Worm (Caenorhabditis elegans) whole organism, L3 larva: ENCODE measurements around the gene frpr-3.
A peak's percentile ranks its signal among the peaks of the same experiment; 100 is the strongest.

Experiments used
- R02D3.7 ChIP-seq: fragments of 150-350 bp; optimal IDR thresholded peaks from 2 replicates; lab custom pipeline; 2014; ENCODE audit warnings: missing biosample characterization, missing genetic modification characterization
- ZK546.5 ChIP-seq: sonication (generic microtip); optimal IDR thresholded peaks from 2 replicates; lab custom pipeline; 2017; ENCODE audit warnings: missing biosample characterization, missing genetic modification characterization
- aly-2 ChIP-seq: fragments of 150-350 bp; optimal IDR thresholded peaks from 2 replicates; lab custom pipeline; 2014; ENCODE audit warnings: missing biosample characterization, missing genetic modification characterization
- ama-1 ChIP-seq: fragments of 150-350 bp; optimal IDR thresholded peaks from 2 replicates; lab custom pipeline; 2018
- ceh-16 ChIP-seq: sonication (generic microtip); optimal IDR thresholded peaks from 2 replicates; lab custom pipeline; 2017; ENCODE audit warnings: missing biosample characterization, missing genetic modification characterization
- ceh-28 ChIP-seq: fragments of 150-350 bp; optimal IDR thresholded peaks from 2 replicates; lab custom pipeline; 2014; ENCODE audit warnings: missing biosample characterization, missing genetic modification reagents, missing genetic modification characterization
- ceh-82 ChIP-seq: fragments of 150-350 bp; optimal IDR thresholded peaks from 2 replicates; lab custom pipeline; 2014; ENCODE audit warnings: missing biosample characterization, missing genetic modification characterization
- ceh-9 ChIP-seq: sonication (generic microtip); optimal IDR thresholded peaks from 2 replicates; lab custom pipeline; 2018; ENCODE audit warnings: missing biosample characterization, missing genetic modification characterization
- daf-12 ChIP-seq: fragments of 150-350 bp; optimal IDR thresholded peaks from 2 replicates; lab custom pipeline; 2014; ENCODE audit warnings: missing biosample characterization, missing genetic modification reagents, missing genetic modification characterization
- egl-27 ChIP-seq: sonication (generic microtip); optimal IDR thresholded peaks from 4 replicates; lab custom pipeline; 2017; ENCODE audit warnings: missing biosample characterization, missing genetic modification reagents, missing genetic modification characterization
- egl-5 ChIP-seq: fragments of 150-350 bp; optimal IDR thresholded peaks from 2 replicates; lab custom pipeline; 2017; ENCODE audit warnings: missing biosample characterization, missing genetic modification reagents, missing genetic modification characterization, inconsistent platforms
- elt-1 ChIP-seq: fragments of 150-350 bp; optimal IDR thresholded peaks from 2 replicates; lab custom pipeline; 2014; ENCODE audit warnings: missing biosample characterization, missing genetic modification characterization
- elt-2 ChIP-seq: sonication (generic microtip); optimal IDR thresholded peaks from 2 replicates; lab custom pipeline; 2016; ENCODE audit warnings: missing genetic modification reagents, mild to moderate bottlenecking, missing genetic modification characterization, missing compliant biosample characterization
- elt-3 ChIP-seq, 3 experiments: fragments of 150-350 bp in 1 of 3; sonication (generic microtip) in 2 of 3; optimal IDR thresholded peaks; 2 replicates in 2 of 3; 4 replicates in 1 of 3; lab custom pipeline; 2014 to 2017; ENCODE audit warnings: missing biosample characterization in 3 of 3, missing genetic modification characterization in 3 of 3
- eor-1 ChIP-seq, 2 experiments: fragments of 150-350 bp; optimal IDR thresholded peaks; 2 replicates each; lab custom pipeline; 2014 to 2018; ENCODE audit warnings: missing biosample characterization in 2 of 2, missing genetic modification characterization in 2 of 2
- fkh-10 ChIP-seq: sonication (generic microtip); optimal IDR thresholded peaks from 2 replicates; lab custom pipeline; 2017; ENCODE audit warnings: missing biosample characterization, missing genetic modification reagents, missing genetic modification characterization
- fkh-2 ChIP-seq: fragments of 150-350 bp; optimal IDR thresholded peaks from 2 replicates; lab custom pipeline; 2014; ENCODE audit warnings: missing biosample characterization, missing genetic modification reagents, missing genetic modification characterization
- fos-1 ChIP-seq: fragments of 150-350 bp; optimal IDR thresholded peaks from 2 replicates; lab custom pipeline; 2014; ENCODE audit warnings: missing biosample characterization, missing genetic modification characterization
- hmg-11 ChIP-seq: sonication (generic microtip); optimal IDR thresholded peaks from 2 replicates; lab custom pipeline; 2016; ENCODE audit warnings: missing genetic modification characterization, missing compliant biosample characterization
- jun-1 ChIP-seq: fragments of 150-350 bp; optimal IDR thresholded peaks from 2 replicates; lab custom pipeline; 2014; ENCODE audit warnings: missing biosample characterization, missing genetic modification reagents, missing genetic modification characterization
- lin-15B ChIP-seq: fragments of 150-350 bp; optimal IDR thresholded peaks from 2 replicates; lab custom pipeline; 2014; ENCODE audit warnings: missing biosample characterization, missing genetic modification characterization
- lin-39 ChIP-seq: fragments of 150-350 bp; optimal IDR thresholded peaks from 2 replicates; lab custom pipeline; 2018; ENCODE audit warnings: missing biosample characterization, missing genetic modification reagents, missing genetic modification characterization
- lsy-12 ChIP-seq: sonication (generic microtip); optimal IDR thresholded peaks from 2 replicates; lab custom pipeline; 2016; ENCODE audit warnings: mild to moderate bottlenecking, missing genetic modification characterization, missing compliant biosample characterization
- mdl-1 ChIP-seq: fragments of 150-350 bp; optimal IDR thresholded peaks from 2 replicates; lab custom pipeline; 2014; ENCODE audit warnings: missing biosample characterization, missing genetic modification characterization
- mml-1 ChIP-seq: fragments of 150-350 bp; sonication (generic microtip); optimal IDR thresholded peaks from 3 replicates; lab custom pipeline; 2014; ENCODE audit warnings: missing biosample characterization, missing genetic modification characterization
- nfya-1 ChIP-seq: sonication (generic microtip); optimal IDR thresholded peaks from 2 replicates; lab custom pipeline; 2017; ENCODE audit warnings: missing genetic modification characterization, mild to moderate bottlenecking, missing compliant biosample characterization, antibody characterized with exemption, moderate library complexity; ENCODE audit not compliant: insufficient read depth
- nhr-11 ChIP-seq: fragments of 150-350 bp; optimal IDR thresholded peaks from 2 replicates; lab custom pipeline; 2014; ENCODE audit warnings: missing biosample characterization, missing genetic modification characterization
- nhr-12 ChIP-seq: fragments of 150-350 bp; optimal IDR thresholded peaks from 2 replicates; lab custom pipeline; 2014; ENCODE audit warnings: missing biosample characterization, missing genetic modification characterization
- nhr-23 ChIP-seq: fragments of 150-350 bp; optimal IDR thresholded peaks from 2 replicates; lab custom pipeline; 2014; ENCODE audit warnings: missing biosample characterization, missing genetic modification reagents, missing genetic modification characterization
- nhr-237 ChIP-seq: fragments of 150-350 bp; optimal IDR thresholded peaks from 2 replicates; lab custom pipeline; 2014; ENCODE audit warnings: missing biosample characterization, missing genetic modification characterization
- nhr-25 ChIP-seq: sonication (generic microtip); optimal IDR thresholded peaks from 2 replicates; lab custom pipeline; 2017; ENCODE audit warnings: missing biosample characterization, missing genetic modification characterization
- nhr-28 ChIP-seq: fragments of 150-350 bp; optimal IDR thresholded peaks from 2 replicates; lab custom pipeline; 2014; ENCODE audit warnings: missing biosample characterization, missing genetic modification characterization
- nhr-43 ChIP-seq: sonication (generic microtip); optimal IDR thresholded peaks from 2 replicates; lab custom pipeline; 2016; ENCODE audit warnings: mild to moderate bottlenecking, missing genetic modification characterization, missing compliant biosample characterization; ENCODE audit not compliant: poor library complexity, severe bottlenecking
- nhr-67 ChIP-seq: fragments of 150-350 bp; optimal IDR thresholded peaks from 2 replicates; lab custom pipeline; 2014; ENCODE audit warnings: missing biosample characterization, missing genetic modification characterization
- nhr-76 ChIP-seq: fragments of 150-350 bp; sonication (generic microtip); optimal IDR thresholded peaks from 5 replicates; lab custom pipeline; 2014; ENCODE audit warnings: missing biosample characterization, missing genetic modification characterization
- nhr-77 ChIP-seq: fragments of 150-350 bp; optimal IDR thresholded peaks from 2 replicates; lab custom pipeline; 2014; ENCODE audit warnings: missing biosample characterization, missing genetic modification characterization
- pha-4 ChIP-seq: fragments of 150-350 bp; optimal IDR thresholded peaks from 2 replicates; lab custom pipeline; 2014; ENCODE audit warnings: missing biosample characterization, missing genetic modification reagents, missing genetic modification characterization
- pqm-1 ChIP-seq: fragments of 150-350 bp; optimal IDR thresholded peaks from 2 replicates; lab custom pipeline; 2017; ENCODE audit warnings: missing biosample characterization, missing genetic modification characterization, inconsistent platforms
- sea-2 ChIP-seq: fragments of 150-350 bp; sonication (generic microtip); optimal IDR thresholded peaks from 4 replicates; lab custom pipeline; 2014; ENCODE audit warnings: missing biosample characterization, missing genetic modification reagents, missing genetic modification characterization
- skn-1 ChIP-seq: fragments of 150-350 bp; optimal IDR thresholded peaks from 2 replicates; lab custom pipeline; 2014; ENCODE audit warnings: missing biosample characterization, missing genetic modification characterization
- snpc-4 ChIP-seq: fragments of 150-350 bp; optimal IDR thresholded peaks from 2 replicates; lab custom pipeline; 2014; ENCODE audit warnings: missing biosample characterization, missing genetic modification characterization
- tbx-2 ChIP-seq: sonication (generic microtip); optimal IDR thresholded peaks from 2 replicates; lab custom pipeline; 2016; ENCODE audit warnings: mild to moderate bottlenecking, missing genetic modification characterization, missing compliant biosample characterization
- unc-39 ChIP-seq: sonication (generic microtip); optimal IDR thresholded peaks from 4 replicates; lab custom pipeline; 2017; ENCODE audit warnings: missing biosample characterization, missing genetic modification characterization
- unc-62 ChIP-seq: fragments of 150-350 bp; sonication (generic microtip); optimal IDR thresholded peaks from 4 replicates; lab custom pipeline; 2014; ENCODE audit warnings: missing biosample characterization, missing genetic modification reagents, missing genetic modification characterization
- zag-1 ChIP-seq: fragments of 150-350 bp; optimal IDR thresholded peaks from 2 replicates; lab custom pipeline; 2014; ENCODE audit warnings: missing biosample characterization, missing genetic modification characterization
- ztf-11 ChIP-seq: fragments of 150-350 bp; optimal IDR thresholded peaks from 2 replicates; lab custom pipeline; 2014; ENCODE audit warnings: missing biosample characterization, missing genetic modification characterization
- ztf-4 ChIP-seq: fragments of 150-350 bp; optimal IDR thresholded peaks from 2 replicates; lab custom pipeline; 2014; ENCODE audit warnings: missing biosample characterization, missing genetic modification characterization

frpr-3 gene

ce11 chrV:7726927-7727326, 44.1 kb upstream of the frpr-3 start:
- TF ChIP-seq elt-2 (tag; lab: Kevin White, UChicago) (no peak), hmg-11 (tag; lab: Kevin White, UChicago) (no peak), nfya-1 (tag; lab: Kevin White, UChicago) (peak; percentile 18), fkh-2 (tag; lab: Kevin White, UChicago) (no peak), ceh-82 (tag; lab: Kevin White, UChicago) (no peak), nhr-43 (tag; lab: Kevin White, UChicago) (no peak), lsy-12 (tag; lab: Kevin White, UChicago) (no peak)

- TF ChIP-seq ceh-28 (tag; lab: Kevin White, UChicago) (peak; percentile 76), lsy-12 (tag; lab: Kevin White, UChicago) (peak; percentile 50), ZK546.5 (tag; lab: Kevin White, UChicago) (no peak), hmg-11 (tag; lab: Kevin White, UChicago) (peak; percentile 80), nfya-1 (tag; lab: Kevin White, UChicago) (peak; percentile 89), tbx-2 (tag; lab: Kevin White, UChicago) (peak; percentile 91), fkh-10 (GFP tag; lab: Kevin White, UChicago) (peak; percentile 72), nhr-76 (tag; lab: Kevin White, UChicago) (no peak), unc-39 (tag; lab: Kevin White, UChicago) (no peak), fkh-2 (tag; lab: Kevin White, UChicago) (no peak), unc-62 (no peak), aly-2 (tag; lab: Kevin White, UChicago) (no peak), elt-2 (tag; lab: Kevin White, UChicago) (peak; percentile 57), R02D3.7 (peak; percentile 5), eor-1 (tag; optimal IDR thresholded peaks at IDR 0.05; lab: Kevin White, UChicago) (no peak), nhr-28 (tag; lab: Kevin White, UChicago) (no peak), elt-1 (tag; lab: Kevin White, UChicago) (no peak), skn-1 (tag; lab: Kevin White, UChicago) (peak; percentile 20), sea-2 (GFP tag; lab: Kevin White, UChicago) (peak; percentile 16), nhr-237 (no peak), nhr-25 (tag; lab: Kevin White, UChicago) (peak; percentile 69), ceh-9 (tag; lab: Kevin White, UChicago) (no peak), egl-5 (tag; lab: Kevin White, UChicago) (peak; percentile 41), daf-12 (tag; lab: Kevin White, UChicago) (no peak), fos-1 (tag; lab: Kevin White, UChicago) (no peak), pqm-1 (tag; lab: Kevin White, UChicago) (peak; percentile 18), jun-1 (tag; lab: Kevin White, UChicago) (peak; percentile 67), nhr-77 (tag; lab: Kevin White, UChicago) (no peak), nhr-12 (tag; lab: Kevin White, UChicago) (no peak), ceh-82 (tag; lab: Kevin White, UChicago) (peak; percentile 55), ceh-16 (tag; lab: Kevin White, UChicago) (no peak), elt-3 (tag; optimal IDR thresholded peaks at IDR 0.05; lab: Kevin White, UChicago) (no peak), nhr-43 (tag; lab: Kevin White, UChicago) (no peak), lin-15B (tag; lab: Kevin White, UChicago) (peak; percentile 56), zag-1 (peak; percentile 39), ztf-4 (tag; lab: Kevin White, UChicago) (no peak), nhr-23 (tag; lab: Kevin White, UChicago) (peak; percentile 53), nhr-67 (tag; lab: Kevin White, UChicago) (no peak), egl-27 (tag; lab: Kevin White, UChicago) (no peak), mdl-1 (tag; lab: Kevin White, UChicago) (peak; percentile 38), nhr-11 (peak; percentile 46), snpc-4 (tag; lab: Kevin White, UChicago) (no peak), pha-4 (tag; lab: Kevin White, UChicago) (peak; percentile 26), ama-1 (lab: Kevin White, UChicago) (no peak), ztf-11 (no peak), lin-39 (tag; lab: Kevin White, UChicago) (peak; percentile 72), mml-1 (tag; lab: Kevin White, UChicago) (no peak)
Measured at ce11 chrV:7728003-7728678, 42.9 kb upstream of the frpr-3 start.
